Fruit fly (Drosophila melanogaster) whole organism: ENCODE results near the gene CG13676.

ENCODE experiments used
- CG8478 ChIP-seq: fragments of >200 bp; optimal IDR thresholded peaks from 2 replicates; lab custom pipeline; 2018; ENCODE audit warnings: inconsistent platforms
- Dll ChIP-seq: fragments of >200 bp; optimal IDR thresholded peaks from 2 replicates; lab custom pipeline; 2017
- EcR ChIP-seq, 2 experiments: fragments of >200 bp; optimal IDR thresholded peaks; 2 replicates each; lab custom pipeline; 2017; ENCODE audit warnings: missing biosample characterization in 2 of 2, missing genetic modification characterization in 2 of 2, missing genetic modification reagents in 2 of 2
- pan ChIP-seq: fragments of >200 bp; optimal IDR thresholded peaks from 2 replicates; lab custom pipeline; 2017
- psq ChIP-seq: fragments of >200 bp; optimal IDR thresholded peaks from 2 replicates; lab custom pipeline; 2017

dm6 chr3L:8197779-8198279 lies 46.2 kb upstream of the CG13676 start, which contains the start of the genes UbcE2M and Dhps:
- TF ChIP-seq pan (lab: Kevin White, UChicago) (no peak), psq (lab: Kevin White, UChicago) (no peak), EcR (GFP tag; optimal IDR thresholded peaks at IDR 0.05; lab: Kevin White, UChicago) (no peak), Dll (lab: Kevin White, UChicago) (no peak), CG8478 (lab: Kevin White, UChicago) (no peak)
